Worm (Caenorhabditis elegans): ENCODE results near the gene F25H9.6.
"Not testable (repeated sequence)": the region's sequence is repeated elsewhere in the genome, so short reads cannot be mapped to it uniquely, and the experiment has no call there.

Gene F25H9.6

DNA sequence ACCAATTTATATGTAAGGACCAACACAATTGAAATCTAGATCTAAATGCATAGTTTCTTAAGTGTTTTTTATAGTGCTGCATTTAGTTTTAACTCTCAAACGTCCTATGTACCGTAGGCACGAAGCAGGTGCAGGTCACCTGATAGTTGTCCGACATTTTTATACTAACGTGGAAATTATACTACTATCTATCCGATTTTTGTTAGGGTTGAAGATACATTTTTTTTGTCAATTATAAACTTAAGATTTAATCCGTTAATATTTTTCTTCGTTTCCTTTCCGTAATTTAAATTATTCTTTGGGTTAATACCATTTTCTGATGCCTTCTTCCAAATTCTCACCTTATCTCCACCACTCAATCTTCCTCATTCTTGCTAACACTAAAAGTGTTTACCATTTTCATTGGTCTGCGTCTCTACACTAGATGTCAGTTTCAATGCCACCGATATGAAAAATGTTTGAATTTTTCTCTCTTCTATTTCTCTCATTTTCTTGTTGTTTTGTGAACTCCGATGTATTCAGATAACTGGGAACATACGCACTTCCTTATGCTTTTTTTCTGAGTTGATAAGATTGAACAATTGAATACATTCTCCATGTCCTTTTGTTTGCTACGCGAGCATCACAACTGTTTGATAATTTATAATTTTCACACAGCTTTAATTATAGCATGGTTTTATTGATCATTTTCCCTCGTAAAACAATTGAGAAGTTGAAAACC is 22.8 kb downstream of the F25H9.6 start, which contains the start of gene Y2H9A.4 (continued):
- no peak for TF ChIP-seq dpl-1 (GFP tag; optimal IDR thresholded peaks at IDR 0.05)
- no peak for TF ChIP-seq F37D6.2 (tag; optimal IDR thresholded peaks at IDR 0.05)
- no peak for TF ChIP-seq mxl-3 (GFP tag; optimal IDR thresholded peaks at IDR 0.05)
- TF ChIP-seq lin-13 (GFP tag; optimal IDR thresholded peaks at IDR 0.05): no peak
- TF ChIP-seq aha-1 (tag): no peak
- TF ChIP-seq F10B5.3 (tag; optimal IDR thresholded peaks at IDR 0.05): no peak
- no peak for TF ChIP-seq php-3 (GFP tag; IDR thresholded peaks at IDR 0.05)
- no peak for TF ChIP-seq daf-19 (GFP tag; conservative IDR thresholded peaks at IDR 0.05)
- no peak for TF ChIP-seq D1046.2 (GFP tag; IDR thresholded peaks at IDR 0.05)
- TF ChIP-seq ceh-32 (tag; optimal IDR thresholded peaks at IDR 0.05; ENCODE audit: poor library complexity): no peak
- no peak for TF ChIP-seq hlh-30 (tag; optimal IDR thresholded peaks at IDR 0.05; ENCODE audit: insufficient read depth)
- TF ChIP-seq daf-16 (GFP tag; optimal IDR thresholded peaks at IDR 0.05): no peak
- peak; percentile 93 for TF ChIP-seq daf-16 (tag; optimal IDR thresholded peaks at IDR 0.05)

DNA sequence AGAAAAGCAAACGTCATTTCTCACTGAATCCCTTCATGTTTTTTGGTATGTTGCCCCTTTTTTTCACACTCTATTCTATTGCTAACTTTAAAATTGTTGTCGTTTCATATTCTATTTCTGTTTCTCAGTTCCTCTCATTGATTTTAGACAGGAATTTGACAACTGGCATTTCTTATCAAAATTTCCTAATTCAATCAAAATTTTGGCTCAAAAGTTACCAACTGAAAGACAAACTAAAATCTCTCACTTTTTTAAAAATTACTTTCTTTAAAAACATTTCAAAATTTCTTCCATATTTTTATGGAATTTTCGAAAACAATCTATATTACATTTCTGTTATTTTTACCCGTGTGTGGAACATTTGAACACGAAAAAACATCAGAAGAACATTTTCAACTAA is 24.6 kb downstream of the F25H9.6 start, which contains the start of gene Y2H9A.6:
Gene Y2H9A.6, plus strand, starts transcription at position 301 of the 400 bp plus-strand sequence.
- not testable (repeated sequence) for TF ChIP-seq madf-9 (GFP tag; conservative IDR thresholded peaks at IDR 0.05); ceh-28 (tag; optimal IDR thresholded peaks at IDR 0.05); ZK337.2 (GFP tag; IDR thresholded peaks at IDR 0.05)

DNA sequence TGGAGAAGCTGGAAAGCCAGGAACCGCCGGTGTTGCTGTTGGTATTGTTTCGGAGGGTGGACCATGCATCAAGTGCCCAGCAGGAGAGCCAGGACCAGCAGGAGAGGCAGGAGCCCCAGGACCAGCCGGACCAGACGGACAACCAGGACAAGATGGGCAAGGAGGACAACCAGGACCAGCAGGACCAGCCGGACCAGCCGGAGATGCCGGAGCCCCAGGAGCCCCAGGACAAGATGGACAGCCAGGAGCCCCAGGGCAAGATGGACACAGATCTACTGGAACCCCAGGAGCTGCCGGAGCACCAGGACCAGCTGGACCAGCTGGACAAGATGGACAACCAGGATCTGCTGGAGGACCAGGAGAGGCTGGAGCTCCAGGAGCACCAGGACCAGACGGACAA is 25.3 kb downstream of the F25H9.6 start:
- TF ChIP-seq T26A8.4 (GFP tag; IDR thresholded peaks at IDR 0.05) (0 out of 2 replicates have a peak, but pooled peaks have one; percentile 44), set-16 (GFP tag; IDR thresholded peaks at IDR 0.05) (peak; percentile 98), dmd-8 (GFP tag; IDR thresholded peaks at IDR 0.05) (0 out of 2 replicates have a peak, but pooled peaks have one; percentile 40), nhr-237 (tag; optimal IDR thresholded peaks at IDR 0.05) (no peak), aly-2 (tag; optimal IDR thresholded peaks at IDR 0.05) (no peak), rbr-2 (tag; optimal IDR thresholded peaks at IDR 0.05) (no peak), nhr-76 (tag; optimal IDR thresholded peaks at IDR 0.05) (no peak), ztf-7 (tag; optimal IDR thresholded peaks at IDR 0.05) (no peak), ctbp-1 (GFP tag; IDR thresholded peaks at IDR 0.05) (no peak), dpl-1 (GFP tag; optimal IDR thresholded peaks at IDR 0.05) (no peak), pqm-1 (tag; optimal IDR thresholded peaks at IDR 0.05) (no peak), nhr-28 (tag; optimal IDR thresholded peaks at IDR 0.05) (no peak), vab-7 (GFP tag; IDR thresholded peaks at IDR 0.05) (no peak), ZK337.2 (GFP tag; IDR thresholded peaks at IDR 0.05) (no peak), unc-130 (GFP tag; optimal IDR thresholded peaks at IDR 0.05) (no peak), lin-15B (tag; optimal IDR thresholded peaks at IDR 0.05) (no peak), madf-5 (GFP tag; IDR thresholded peaks at IDR 0.05) (no peak), mxl-2 (GFP tag; conservative IDR thresholded peaks at IDR 0.05) (no peak), duxl-1 (tag; optimal IDR thresholded peaks at IDR 0.05; ENCODE audit: poor library complexity) (no peak), daf-19 (GFP tag; conservative IDR thresholded peaks at IDR 0.05) (no peak), spr-1 (tag; optimal IDR thresholded peaks at IDR 0.05) (no peak), spr-3 (GFP tag; optimal IDR thresholded peaks at IDR 0.05) (no peak), nhr-102 (tag; optimal IDR thresholded peaks at IDR 0.05) (no peak), daf-8 (GFP tag; IDR thresholded peaks at IDR 0.05) (no peak), ceh-44 (GFP tag; IDR thresholded peaks at IDR 0.05) (no peak), T20F7.1 (GFP tag; optimal IDR thresholded peaks at IDR 0.05) (no peak), skn-1 (tag; optimal IDR thresholded peaks at IDR 0.05) (no peak), hmg-1.1 (GFP tag; IDR thresholded peaks at IDR 0.05) (no peak), hif-1 (tag; optimal IDR thresholded peaks at IDR 0.05) (no peak), madf-9 (GFP tag; conservative IDR thresholded peaks at IDR 0.05) (no peak), nhr-41 (GFP tag; IDR thresholded peaks at IDR 0.05) (no peak), snpc-1.2 (GFP tag; IDR thresholded peaks at IDR 0.05) (peak; percentile 38; the same call in 1 of the 2 replicates), Y75B8A.6 (GFP tag; IDR thresholded peaks at IDR 0.05) (no peak), jun-1 (tag; optimal IDR thresholded peaks at IDR 0.05) (no peak), nhr-6 (tag; optimal IDR thresholded peaks at IDR 0.05) (no peak), fkh-10 (GFP tag; optimal IDR thresholded peaks at IDR 0.05) (no peak)
